Worm (Caenorhabditis elegans) whole organism, midembryonic: ENCODE measurements around the gene F59C12.4.

Experiments used
- T22C8.4 ChIP-seq: fragments of 200-800 bp; sonication (Bioruptor generic); IDR thresholded peaks from 2 replicates; pipeline ENCODE4 v1.3.6; 2022; ENCODE audit warnings: missing genetic modification characterization, missing compliant biosample characterization
- cog-1 ChIP-seq: sonication (generic microtip); optimal IDR thresholded peaks from 2 replicates; lab custom pipeline; 2016; ENCODE audit warnings: missing genetic modification characterization, missing compliant biosample characterization
- flt-1 ChIP-seq: fragments of 200-800 bp; sonication (Bioruptor generic); IDR thresholded peaks from 2 replicates; pipeline ENCODE4 v1.3.6; 2022; ENCODE audit warnings: missing genetic modification characterization, missing compliant biosample characterization
- klf-2 ChIP-seq: fragments of 200-800 bp; sonication (Bioruptor generic); conservative IDR thresholded peaks from 2 replicates; pipeline ENCODE4 v1.3.6; 2022; ENCODE audit warnings: missing genetic modification reagents, missing genetic modification characterization, missing compliant biosample characterization
- med-1 ChIP-seq: sonication (generic microtip); optimal IDR thresholded peaks from 2 replicates; lab custom pipeline; 2017; ENCODE audit warnings: missing genetic modification characterization, mild to moderate bottlenecking, missing compliant biosample characterization, antibody characterized with exemption, missing genetic modification reagents; ENCODE audit not compliant: insufficient read depth
- ref-1 ChIP-seq: fragments of 200-800 bp; sonication (Bioruptor generic); conservative IDR thresholded peaks from 2 replicates; pipeline ENCODE4 v1.3.6; 2022; ENCODE audit warnings: missing genetic modification reagents, missing genetic modification characterization, missing compliant biosample characterization
- tab-1 ChIP-seq: fragments of 200-800 bp; sonication (Bioruptor generic); IDR thresholded peaks from 2 replicates; pipeline ENCODE4 v1.3.6; 2022; ENCODE audit warnings: missing genetic modification characterization, missing compliant biosample characterization
- ztf-23 ChIP-seq: fragments of 200-800 bp; sonication (Bioruptor generic); IDR thresholded peaks from 2 replicates; pipeline ENCODE4 v1.3.6; 2022; ENCODE audit warnings: missing genetic modification reagents, missing genetic modification characterization, missing compliant biosample characterization
- ztf-29 ChIP-seq: fragments of 200-800 bp; sonication (Bioruptor generic); IDR thresholded peaks from 2 replicates; pipeline ENCODE4 v1.3.6; 2022; ENCODE audit warnings: missing genetic modification reagents, missing genetic modification characterization, missing compliant biosample characterization

F59C12.4 gene

ce11 chrX:16633052-16633451 lies 30.6 kb upstream of the F59C12.4 start, which contains the start of gene C06G1.1:
Gene C06G1.1, plus strand, starts transcription at chrX:16633352.
- TF ChIP-seq tab-1 (GFP tag; lab: Robert Waterston, UW) (no peak), cog-1 (no peak), T22C8.4 (GFP tag; lab: Robert Waterston, UW) (no peak), ref-1 (GFP tag; lab: Robert Waterston, UW) (no peak), flt-1 (GFP tag; lab: Robert Waterston, UW) (no peak), med-1 (GFP tag; lab: Kevin White, UChicago) (no peak), ztf-29 (GFP tag; lab: Robert Waterston, UW) (no peak), klf-2 (GFP tag; lab: Robert Waterston, UW) (no peak), ztf-23 (GFP tag; lab: Robert Waterston, UW) (no peak)

ce11 chrX:16631847-16632246 lies 29.4 kb upstream of the F59C12.4 start:
- TF ChIP-seq ztf-29 (GFP tag; lab: Robert Waterston, UW) (no peak), ref-1 (GFP tag; lab: Robert Waterston, UW) (no peak), klf-2 (GFP tag; lab: Robert Waterston, UW) (no peak)

- TF ChIP-seq ztf-29 (GFP tag; lab: Robert Waterston, UW) (no peak), klf-2 (GFP tag; lab: Robert Waterston, UW) (no peak), flt-1 (GFP tag; lab: Robert Waterston, UW) (no peak)
Measured at ce11 chrX:16629773-16630172, 27.4 kb upstream of the F59C12.4 start.

- no peak for TF ChIP-seq cog-1
- peak; percentile 28; the same call in 1 of the 2 replicates for TF ChIP-seq ztf-29 (GFP tag; lab: Robert Waterston, UW)
Measured at ce11 chrX:16629168-16629567, 26.7 kb upstream of the F59C12.4 start.

- TF ChIP-seq flt-1 (GFP tag; lab: Robert Waterston, UW), result 0 out of 2 replicates have a peak, but pooled peaks have one; percentile 44
- no peak for TF ChIP-seq ztf-29 (GFP tag; lab: Robert Waterston, UW)
- no peak for TF ChIP-seq ref-1 (GFP tag; lab: Robert Waterston, UW)
- TF ChIP-seq ztf-23 (GFP tag; lab: Robert Waterston, UW), result no peak
- no peak for TF ChIP-seq klf-2 (GFP tag; lab: Robert Waterston, UW)
- no peak for TF ChIP-seq cog-1
- TF ChIP-seq tab-1 (GFP tag; lab: Robert Waterston, UW), result no peak
Measured at ce11 chrX:16626817-16627216, 24.4 kb upstream of the F59C12.4 start.

ce11 chrX:16625078-16625808 lies 22.8 kb upstream of the F59C12.4 start:
- TF ChIP-seq flt-1 (GFP tag; lab: Robert Waterston, UW), result no peak
- no peak for TF ChIP-seq ztf-23 (GFP tag; lab: Robert Waterston, UW)
- no peak for TF ChIP-seq ztf-29 (GFP tag; lab: Robert Waterston, UW)
- no peak for TF ChIP-seq ref-1 (GFP tag; lab: Robert Waterston, UW)
- no peak for TF ChIP-seq tab-1 (GFP tag; lab: Robert Waterston, UW)
- TF ChIP-seq cog-1, result no peak
- TF ChIP-seq T22C8.4 (GFP tag; lab: Robert Waterston, UW), result no peak
- no peak for TF ChIP-seq med-1 (GFP tag; lab: Kevin White, UChicago)
- no peak for TF ChIP-seq klf-2 (GFP tag; lab: Robert Waterston, UW)

ce11 chrX:16623269-16623668 lies 20.8 kb upstream of the F59C12.4 start:
- TF ChIP-seq ztf-29 (GFP tag; lab: Robert Waterston, UW), result no peak
- no peak for TF ChIP-seq cog-1
- TF ChIP-seq med-1 (GFP tag; lab: Kevin White, UChicago), result no peak
- TF ChIP-seq flt-1 (GFP tag; lab: Robert Waterston, UW), result no peak
- no peak for TF ChIP-seq ref-1 (GFP tag; lab: Robert Waterston, UW)
- TF ChIP-seq klf-2 (GFP tag; lab: Robert Waterston, UW), result no peak
- no peak for TF ChIP-seq ztf-23 (GFP tag; lab: Robert Waterston, UW)
- no peak for TF ChIP-seq tab-1 (GFP tag; lab: Robert Waterston, UW)
- no peak for TF ChIP-seq T22C8.4 (GFP tag; lab: Robert Waterston, UW)

ce11 chrX:16621467-16621866 lies 19.0 kb upstream of the F59C12.4 start, which contains the start of gene cpg-19:
Gene cpg-19, plus strand, starts transcription at chrX:16621807.
- TF ChIP-seq klf-2 (GFP tag; lab: Robert Waterston, UW) (no peak), T22C8.4 (GFP tag; lab: Robert Waterston, UW) (no peak), ztf-23 (GFP tag; lab: Robert Waterston, UW) (no peak), flt-1 (GFP tag; lab: Robert Waterston, UW) (no peak), ztf-29 (GFP tag; lab: Robert Waterston, UW) (no peak), med-1 (GFP tag; lab: Kevin White, UChicago) (no peak), cog-1 (no peak), tab-1 (GFP tag; lab: Robert Waterston, UW) (no peak), ref-1 (GFP tag; lab: Robert Waterston, UW) (no peak)

ce11 chrX:16619158-16619557 lies 16.7 kb upstream of the F59C12.4 start:
- no peak for TF ChIP-seq klf-2 (GFP tag; lab: Robert Waterston, UW)
- no peak for TF ChIP-seq cog-1
- no peak for TF ChIP-seq ztf-29 (GFP tag; lab: Robert Waterston, UW)
- no peak for TF ChIP-seq flt-1 (GFP tag; lab: Robert Waterston, UW)

ce11 chrX:16618727-16619126 lies 16.3 kb upstream of the F59C12.4 start:
- TF ChIP-seq ztf-23 (GFP tag; lab: Robert Waterston, UW) (no peak), tab-1 (GFP tag; lab: Robert Waterston, UW) (no peak), flt-1 (GFP tag; lab: Robert Waterston, UW) (no peak), med-1 (GFP tag; lab: Kevin White, UChicago) (no peak), cog-1 (no peak), T22C8.4 (GFP tag; lab: Robert Waterston, UW) (no peak), klf-2 (GFP tag; lab: Robert Waterston, UW) (no peak), ztf-29 (GFP tag; lab: Robert Waterston, UW) (no peak), ref-1 (GFP tag; lab: Robert Waterston, UW) (no peak)
